Fruit fly (Drosophila melanogaster): Measurements from ENCODE around the gene CG10026.

CG10026 gene

DNA sequence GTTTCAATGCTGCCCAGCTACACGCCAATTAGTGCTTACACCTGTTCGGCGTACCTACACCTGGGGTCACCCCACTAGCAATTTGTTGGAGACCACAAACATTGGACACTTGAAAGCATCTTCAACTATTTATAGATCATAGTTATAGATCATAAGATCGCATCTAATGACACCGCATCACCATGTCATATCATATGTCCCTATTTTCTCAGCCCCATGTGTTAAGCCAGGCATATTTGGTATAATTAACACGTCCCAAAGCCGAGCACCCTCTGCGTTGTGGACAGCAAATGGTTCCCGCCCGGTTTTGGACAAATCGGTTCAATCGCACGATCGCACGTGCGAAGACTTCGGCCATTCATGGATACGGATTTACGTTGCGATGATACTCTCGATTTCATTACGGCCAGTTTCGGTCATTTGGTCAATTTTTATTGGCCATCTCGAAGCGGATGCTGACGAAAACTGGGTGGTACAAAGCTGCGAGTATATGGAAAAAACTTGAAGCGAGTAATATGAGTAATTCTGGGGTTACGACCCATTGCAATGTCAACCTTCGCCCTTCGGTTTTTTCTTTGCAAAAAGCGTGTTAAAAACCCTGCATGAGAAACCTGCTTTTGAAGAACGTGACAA lies 14.3 kb upstream of the CG10026 start (continued):
- peak; percentile 91 for TF ChIP-seq sens (GFP tag)
- TF ChIP-seq CG18011 (GFP tag; optimal IDR thresholded peaks at IDR 0.05) = peak; percentile 94
- no peak for TF ChIP-seq CG3838 (GFP tag; optimal IDR thresholded peaks at IDR 0.05)
- TF ChIP-seq CG3065 (GFP tag; optimal IDR thresholded peaks at IDR 0.05) = peak; percentile 77
- peak; percentile 61 for TF ChIP-seq slp2 (GFP tag; optimal IDR thresholded peaks at IDR 0.05)
- peak; percentile 92 for TF ChIP-seq ken (GFP tag; IDR thresholded peaks at IDR 0.05)
- TF ChIP-seq Dek (tag; optimal IDR thresholded peaks at IDR 0.05) = peak; percentile 55
- TF ChIP-seq Oli (tag; optimal IDR thresholded peaks at IDR 0.05) = peak; percentile 86
- TF ChIP-seq CG17829 (tag; optimal IDR thresholded peaks at IDR 0.05) = peak; percentile 67
- peak; percentile 24 for TF ChIP-seq CG7928 (GFP tag; optimal IDR thresholded peaks at IDR 0.05)
- TF ChIP-seq CG9215 (GFP tag; IDR thresholded peaks at IDR 0.05) = peak; percentile 56
- no peak for TF ChIP-seq Doc3 (GFP tag; IDR thresholded peaks at IDR 0.05; ENCODE audit: partially characterized antibody)
- TF ChIP-seq HmgD (GFP tag; optimal IDR thresholded peaks at IDR 0.05) = no peak
- peak; percentile 51 for TF ChIP-seq Dad (GFP tag; optimal IDR thresholded peaks at IDR 0.05)
- TF ChIP-seq Camta (GFP tag; optimal IDR thresholded peaks at IDR 0.05) = peak; percentile 86
- no peak for TF ChIP-seq ato (GFP tag; IDR thresholded peaks at IDR 0.05; ENCODE audit: partially characterized antibody)
- peak; percentile 8 for TF ChIP-seq Ets97D (GFP tag; optimal IDR thresholded peaks at IDR 0.05)
- TF ChIP-seq CG11456 (GFP tag; IDR thresholded peaks at IDR 0.05) = peak; percentile 71; the same call in 1 of the 3 replicates
- TF ChIP-seq CG34224 (GFP tag; IDR thresholded peaks at IDR 0.05; ENCODE audit: partially characterized antibody) = no peak
- peak; percentile 9 for TF ChIP-seq CG15696 (tag; optimal IDR thresholded peaks at IDR 0.05)
- peak; percentile 58 for TF ChIP-seq Atf3 (GFP tag; optimal IDR thresholded peaks at IDR 0.05)
- TF ChIP-seq CG1602 (GFP tag; optimal IDR thresholded peaks at IDR 0.05) = peak; percentile 83
- peak in 1 of 3 experiments; percentile 8 for TF ChIP-seq Stat92E (GFP tag; optimal IDR thresholded peaks at IDR 0.05)
- TF ChIP-seq zen (tag; optimal IDR thresholded peaks at IDR 0.05) = no peak
- peak; percentile 77 for TF ChIP-seq ind (GFP tag; optimal IDR thresholded peaks at IDR 0.05)
- TF ChIP-seq CG13287 (GFP tag; IDR thresholded peaks at IDR 0.05; ENCODE audit: partially characterized antibody) = no peak
- peak; percentile 81 for TF ChIP-seq CG43689 (GFP tag; IDR thresholded peaks at IDR 0.05)
- TF ChIP-seq CG11695 (GFP tag; IDR thresholded peaks at IDR 0.05) = peak; percentile 84
- peak; percentile 72 for TF ChIP-seq CG5245 (GFP tag; optimal IDR thresholded peaks at IDR 0.05)
- TF ChIP-seq CG2129 (GFP tag; IDR thresholded peaks at IDR 0.05; ENCODE audit: partially characterized antibody) = no peak
- TF ChIP-seq slbo (GFP tag; IDR thresholded peaks at IDR 0.05) = peak; percentile 85
- TF ChIP-seq CG13624 (GFP tag; optimal IDR thresholded peaks at IDR 0.05) = peak; percentile 80
- TF ChIP-seq crc (GFP tag; optimal IDR thresholded peaks at IDR 0.05) = peak; percentile 73
- TF ChIP-seq ATbp (GFP tag; optimal IDR thresholded peaks at IDR 0.05) = peak; percentile 76
- peak; percentile 61 for TF ChIP-seq CG14667 (GFP tag; IDR thresholded peaks at IDR 0.05)
- peak; percentile 72 for TF ChIP-seq tap (tag; optimal IDR thresholded peaks at IDR 0.05)
- TF ChIP-seq CG7745 (tag; optimal IDR thresholded peaks at IDR 0.05) = no peak
- TF ChIP-seq Deaf1 (tag; optimal IDR thresholded peaks at IDR 0.05) = peak; percentile 75
- peak; percentile 7 for TF ChIP-seq CG3995 (GFP tag; optimal IDR thresholded peaks at IDR 0.05)
- peak; percentile 32; the same call in 1 of the 2 replicates for TF ChIP-seq klu (GFP tag; IDR thresholded peaks at IDR 0.05)
- no peak for TF ChIP-seq CG9797 (GFP tag; optimal IDR thresholded peaks at IDR 0.05)
- 0 out of 4 replicates have a peak, but pooled peaks have one; percentile 73 for TF ChIP-seq chinmo (GFP tag; IDR thresholded peaks at IDR 0.05; ENCODE audit: partially characterized antibody)
- peak; percentile 49 for TF ChIP-seq p53 (GFP tag; optimal IDR thresholded peaks at IDR 0.05)
- peak; percentile 18 for TF ChIP-seq sqz (GFP tag; optimal IDR thresholded peaks at IDR 0.05)
- no peak for TF ChIP-seq ftz-f1 (GFP tag; optimal IDR thresholded peaks at IDR 0.05)
- peak; percentile 79 for TF ChIP-seq CG14441 (GFP tag; IDR thresholded peaks at IDR 0.05)
- TF ChIP-seq CG18764 (GFP tag; optimal IDR thresholded peaks at IDR 0.05) = peak; percentile 22
- peak; percentile 63 for TF ChIP-seq CG31365 (tag; optimal IDR thresholded peaks at IDR 0.05)
- TF ChIP-seq CG10462 (GFP tag; optimal IDR thresholded peaks at IDR 0.05) = peak; percentile 66
- peak; percentile 73 for TF ChIP-seq CHES-1-like (GFP tag; optimal IDR thresholded peaks at IDR 0.05)
